Worm (Caenorhabditis elegans): Measurements from ENCODE around the gene C34D4.10.

- TF ChIP-seq nhr-12 (tag; optimal IDR thresholded peaks at IDR 0.05), result no peak
- TF ChIP-seq ceh-82 (tag; optimal IDR thresholded peaks at IDR 0.05), result no peak
- TF ChIP-seq nhr-10 (tag; optimal IDR thresholded peaks at IDR 0.05), result no peak
- TF ChIP-seq ztf-11 (tag; optimal IDR thresholded peaks at IDR 0.05), result no peak
- no peak for TF ChIP-seq blmp-1 (tag; optimal IDR thresholded peaks at IDR 0.05; ENCODE audit: insufficient read depth)
- TF ChIP-seq snpc-4 (tag; optimal IDR thresholded peaks at IDR 0.05), result no peak
- no peak for TF ChIP-seq F13H6.1 (tag; optimal IDR thresholded peaks at IDR 0.05)
- no peak for TF ChIP-seq elt-3 (tag; optimal IDR thresholded peaks at IDR 0.05)
- no peak for TF ChIP-seq nhr-25 (tag; optimal IDR thresholded peaks at IDR 0.05)
- TF ChIP-seq fos-1 (tag; optimal IDR thresholded peaks at IDR 0.05), result no peak
These were observed 44.5 kb upstream of the C34D4.10 start, which contains the start of gene rpc-1 for ce11 chrIV:7165723-7166122.
